Worm (Caenorhabditis elegans) whole organism, dauer: Measurements from ENCODE around the gene C29F3.7.
"Not testable (repeated sequence)": the region's sequence is repeated elsewhere in the genome, so short reads cannot be mapped to it uniquely, and the experiment has no call there.

ENCODE experiments used
- unc-62 ChIP-seq: sonication (generic microtip); optimal IDR thresholded peaks from 2 replicates; lab custom pipeline; 2017; ENCODE audit warnings: missing biosample characterization, missing genetic modification reagents, missing genetic modification characterization

C29F3.7 gene

DNA sequence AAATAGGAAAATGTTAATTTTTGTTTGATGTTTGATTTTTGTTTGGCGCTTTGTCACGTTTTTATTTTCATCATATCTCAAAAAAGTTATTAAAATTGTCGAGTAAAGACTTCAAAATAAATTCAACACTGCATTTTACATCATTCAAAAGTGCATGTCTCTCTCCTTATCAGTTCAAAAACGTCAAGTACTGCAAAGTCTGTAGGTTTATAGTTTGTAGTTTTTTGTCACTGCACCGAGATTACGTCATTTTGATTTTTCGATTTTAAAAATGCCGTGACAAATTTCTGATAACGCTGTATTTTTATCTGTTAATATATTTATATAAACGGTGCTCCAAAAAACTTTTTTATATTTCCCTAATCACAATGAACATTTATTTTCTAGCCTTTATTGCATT is at the start of gene C29F3.7:
TSS of gene C29F3.7 (plus strand) at position 254 of the 400 bp plus-strand sequence.
- no peak for TF ChIP-seq unc-62

DNA sequence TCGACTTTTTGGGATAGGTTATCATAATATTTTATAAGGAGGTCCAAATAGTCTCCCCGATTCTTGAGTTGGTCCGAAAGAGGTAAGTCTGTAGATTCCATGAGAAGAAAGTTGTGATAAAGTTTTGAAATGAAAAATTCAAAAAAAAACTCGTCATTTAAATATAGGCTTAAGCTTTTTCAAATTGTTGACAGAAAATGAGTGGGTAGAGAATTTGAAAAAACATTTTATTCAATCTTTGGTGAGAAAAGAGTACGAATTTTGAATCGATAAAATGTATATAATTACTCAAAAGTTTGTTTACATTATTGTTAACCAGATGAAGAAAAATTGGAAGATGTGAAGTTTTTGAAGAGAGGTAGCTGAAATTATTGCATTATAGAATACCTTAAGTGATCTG is 49.2 kb upstream of the C29F3.7 start, which contains the start of gene T26H8.5:
TSS of gene T26H8.5 (minus strand) at position 101 of the 400 bp plus-strand sequence.
- no peak for TF ChIP-seq unc-62

DNA sequence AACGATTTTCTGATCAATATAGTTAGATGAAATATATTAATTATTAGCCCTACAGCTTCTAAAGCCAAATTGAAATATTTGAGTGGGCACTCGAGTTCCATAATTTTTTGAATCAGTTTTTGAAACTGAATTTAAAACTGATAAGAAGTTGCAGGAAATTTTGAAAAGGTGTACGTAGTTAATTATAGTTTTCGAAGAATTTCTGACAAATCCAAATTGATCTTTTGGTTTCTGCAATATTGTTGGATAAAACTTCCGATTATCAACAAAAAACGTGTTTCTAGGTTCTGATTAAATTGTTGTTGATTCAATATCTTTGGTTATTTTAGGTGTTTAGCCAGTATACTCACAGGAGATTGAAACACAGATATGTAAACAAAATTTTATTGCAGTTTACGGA is 48.0 kb upstream of the C29F3.7 start, which contains the start of gene T26H8.4:
TSS of gene T26H8.4 (minus strand) at position 101 of the 400 bp plus-strand sequence.
- TF ChIP-seq unc-62, result no peak

DNA sequence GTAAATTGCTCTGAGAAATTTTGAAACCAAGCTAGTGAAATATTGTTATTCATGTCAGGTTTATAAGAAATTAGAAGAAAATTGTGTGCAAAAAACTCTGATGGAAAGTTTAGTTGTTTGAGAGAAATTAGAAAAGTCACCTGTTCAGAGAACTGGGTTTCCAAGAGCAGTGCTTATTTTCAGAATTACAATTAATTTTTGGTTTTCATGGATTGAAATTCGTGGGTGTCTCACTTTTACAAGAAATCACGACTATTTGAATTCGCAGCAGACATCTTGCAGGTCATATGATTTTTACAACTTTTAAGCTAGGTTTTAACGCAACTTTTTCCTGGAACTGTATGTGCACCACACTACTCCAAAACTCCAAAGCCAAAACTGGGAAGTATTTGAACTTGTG is 45.7 kb upstream of the C29F3.7 start, which contains the start of gene srz-10:
TSS of gene srz-10 (minus strand) at position 88 of the 400 bp plus-strand sequence.
- TF ChIP-seq unc-62, result no peak

DNA sequence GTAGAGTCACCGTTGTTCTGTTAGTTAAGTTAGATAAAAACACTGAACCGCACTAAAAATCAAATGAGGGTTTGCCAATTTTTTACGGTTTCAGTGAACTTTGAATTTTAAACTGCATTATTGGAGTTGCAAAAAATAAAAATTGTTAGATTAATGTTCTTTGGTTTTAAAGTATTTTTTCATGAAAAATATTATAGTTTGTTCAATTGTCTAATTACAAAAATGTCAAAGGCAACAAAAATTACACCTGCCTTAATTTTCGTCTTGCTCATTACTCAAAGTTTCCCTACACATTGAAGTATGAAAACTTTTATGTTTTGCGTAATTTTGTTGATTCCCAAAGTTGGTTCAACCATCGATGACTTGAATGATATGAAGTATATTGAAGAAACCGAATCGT is 43.9 kb upstream of the C29F3.7 start, which contains the start of gene irld-62:
TSS of gene irld-62 (plus strand) at position 301 of the 400 bp plus-strand sequence.
- no peak for TF ChIP-seq unc-62

DNA sequence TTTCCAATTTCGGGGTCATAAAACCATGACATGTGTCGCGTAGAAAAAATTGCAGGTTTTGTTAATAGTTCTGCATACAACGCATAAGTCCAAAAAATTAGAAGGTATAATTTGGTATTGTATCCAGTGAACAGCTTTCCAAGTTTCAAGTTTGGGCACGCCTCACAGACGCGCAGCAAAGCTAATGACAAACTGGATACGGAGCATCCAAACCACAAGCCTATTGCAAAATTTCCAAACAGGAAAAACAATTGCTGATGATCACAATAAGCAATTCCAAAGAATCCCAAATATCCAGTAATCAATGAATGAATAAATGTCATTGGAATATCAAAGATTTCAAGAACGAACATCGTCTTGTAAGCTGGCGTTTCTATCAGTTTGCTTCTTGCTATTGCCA is 41.2 kb upstream of the C29F3.7 start:
- no peak for TF ChIP-seq unc-62

DNA sequence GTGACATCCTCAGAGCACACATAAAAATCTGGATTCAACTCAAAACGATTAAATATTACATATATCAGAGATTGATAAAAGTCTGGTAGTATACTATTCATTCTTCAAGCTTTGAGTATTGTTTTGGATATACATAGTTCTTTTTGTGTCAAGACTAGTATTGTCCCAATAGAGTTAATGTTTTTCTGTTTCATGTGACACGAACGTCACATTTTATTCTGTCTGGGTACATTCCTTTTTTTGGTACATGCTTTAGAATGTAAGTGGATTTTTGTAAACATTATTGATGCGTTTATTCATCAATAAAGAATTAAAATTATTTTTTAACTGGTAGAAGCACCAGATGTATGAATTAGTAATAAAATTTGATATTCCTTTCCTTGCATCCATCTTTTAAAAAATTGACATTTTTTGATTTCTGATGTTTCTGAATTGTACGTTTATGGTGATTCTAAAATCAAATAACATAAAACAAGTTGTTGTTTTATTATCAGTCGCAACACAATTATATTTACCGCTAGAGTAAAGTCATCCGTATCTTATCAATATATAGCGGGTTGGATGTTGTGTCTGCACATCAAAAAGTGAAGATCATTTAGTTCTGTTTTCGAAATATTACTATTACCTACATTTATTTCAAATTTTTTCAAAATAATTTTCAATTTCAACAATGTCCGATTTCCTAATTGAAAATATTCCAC is 38.7 kb upstream of the C29F3.7 start, which contains the start of the genes srt-22 and nhr-246:
TSS of gene srt-22 (minus strand) at position 101 of the 701 bp plus-strand sequence.
TSS of gene nhr-246 (plus strand) at position 651 of the 701 bp plus-strand sequence.
- TF ChIP-seq unc-62, result no peak

DNA sequence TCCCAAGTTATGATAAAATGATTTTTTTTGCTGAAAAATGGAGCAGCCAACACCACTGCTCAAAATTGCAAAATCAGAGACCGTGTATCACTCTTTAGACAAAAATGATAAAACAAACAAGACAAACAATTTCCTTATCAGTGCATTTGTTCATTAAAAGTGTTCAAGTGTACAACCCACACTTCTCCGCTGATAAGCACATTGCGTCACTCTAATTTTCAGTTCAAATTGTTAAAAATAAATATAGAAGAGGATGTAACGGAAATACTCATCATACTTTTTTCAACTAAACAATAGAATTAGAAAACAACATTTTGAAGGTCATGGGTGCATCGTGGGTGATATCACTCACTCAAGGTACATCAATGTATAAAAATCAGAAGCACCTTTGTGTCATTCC is 36.1 kb upstream of the C29F3.7 start, which contains the start of gene nhr-291:
TSS of gene nhr-291 (plus strand) at position 324 of the 400 bp plus-strand sequence.
- no peak for TF ChIP-seq unc-62

DNA sequence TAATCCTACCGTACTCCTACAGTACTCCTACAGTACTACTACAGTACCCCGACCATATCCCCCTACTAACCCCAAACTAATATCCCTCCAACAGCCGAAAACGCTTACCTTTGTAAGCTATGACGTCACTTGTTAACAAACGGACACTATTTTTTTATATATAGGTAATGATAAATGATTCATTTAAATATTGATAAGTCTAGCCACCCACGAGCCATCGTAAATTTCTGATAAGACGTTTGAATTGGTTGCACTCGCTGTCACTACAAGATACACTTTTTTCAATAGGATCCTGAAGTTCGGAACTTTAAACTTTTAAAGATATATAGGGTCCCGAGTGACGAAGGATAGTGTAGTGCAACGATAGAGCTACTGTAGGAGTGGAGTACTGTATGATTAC is 32.0 kb upstream of the C29F3.7 start, which contains the start of gene nhr-247:
TSS of gene nhr-247 (plus strand) at position 330 of the 400 bp plus-strand sequence.
- not testable (repeated sequence) for TF ChIP-seq unc-62

DNA sequence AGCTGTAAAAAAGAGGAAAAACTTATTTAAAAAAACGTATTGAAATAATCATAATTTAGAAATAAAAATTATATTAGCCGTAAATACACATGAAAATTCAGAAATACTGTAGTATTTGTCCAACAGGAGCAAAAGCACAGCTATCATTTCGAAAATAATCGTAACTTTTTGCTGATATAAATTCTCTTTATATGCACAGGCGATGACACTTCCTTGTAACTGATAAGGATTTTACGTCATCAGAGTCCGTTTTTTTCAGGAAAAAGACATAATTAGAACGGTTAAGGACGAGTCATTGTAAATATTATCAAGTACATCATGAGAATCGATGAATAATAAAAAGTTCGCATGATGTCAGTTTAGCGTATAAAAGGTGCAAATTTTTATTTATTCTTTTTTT is 31.3 kb upstream of the C29F3.7 start:
- TF ChIP-seq unc-62, result no peak

DNA sequence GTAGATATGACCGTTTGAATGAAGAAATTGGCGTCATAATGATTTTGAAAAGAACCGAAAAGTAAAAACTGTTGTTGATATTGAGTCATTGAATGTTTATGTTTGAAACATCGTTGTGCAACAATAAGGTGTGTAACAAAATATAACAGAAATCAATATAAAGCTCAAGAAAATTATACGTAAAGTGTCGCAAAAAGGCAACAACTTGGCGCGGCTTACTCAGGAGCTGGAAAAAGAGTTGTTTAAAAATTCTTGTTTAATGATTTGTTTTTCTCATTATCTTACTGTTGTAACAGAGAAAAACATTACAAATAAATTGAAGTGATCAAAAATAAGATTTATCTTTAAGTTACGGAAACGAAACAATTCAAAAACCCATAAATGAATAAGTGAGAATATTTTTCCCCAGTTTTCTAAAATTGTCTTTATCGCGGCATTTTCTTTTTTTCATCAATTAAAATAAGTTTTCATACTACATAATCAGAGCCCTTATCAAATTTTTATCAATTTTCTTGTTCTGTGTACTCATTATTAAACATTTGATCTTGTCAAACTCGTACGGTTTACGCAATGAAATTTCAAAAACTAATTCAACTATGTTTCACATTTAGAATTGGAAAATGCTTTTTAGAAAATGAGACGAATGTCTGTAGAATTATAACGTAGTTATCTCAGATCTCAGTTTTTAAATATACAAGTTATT is 26.8 kb upstream of the C29F3.7 start, which contains the start of gene ZK1037.6:
TSS of gene ZK1037.6 (minus strand) at position 51 of the 703 bp plus-strand sequence.
- TF ChIP-seq unc-62, result no peak

DNA sequence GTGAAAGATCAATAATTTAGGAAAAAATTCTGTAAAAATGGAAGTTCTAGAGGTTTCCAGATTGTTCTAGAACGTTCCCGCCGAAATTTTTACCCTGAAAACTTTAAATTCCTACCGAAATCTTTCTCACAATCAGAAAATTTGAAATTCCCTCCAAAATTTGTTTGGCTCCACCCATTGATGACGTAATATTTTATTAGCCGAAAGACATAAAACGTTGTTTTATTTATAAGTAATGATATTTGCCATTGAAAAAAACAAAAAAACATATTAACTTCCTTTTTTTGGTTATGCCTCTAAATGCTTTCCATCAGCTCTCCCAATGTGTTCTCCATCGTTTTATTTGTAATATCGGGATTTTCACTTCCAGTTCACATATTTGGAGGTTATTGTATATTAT is 24.4 kb upstream of the C29F3.7 start, which contains the start of gene srh-295:
TSS of gene srh-295 (plus strand) at position 301 of the 400 bp plus-strand sequence.
- TF ChIP-seq unc-62, result no peak

DNA sequence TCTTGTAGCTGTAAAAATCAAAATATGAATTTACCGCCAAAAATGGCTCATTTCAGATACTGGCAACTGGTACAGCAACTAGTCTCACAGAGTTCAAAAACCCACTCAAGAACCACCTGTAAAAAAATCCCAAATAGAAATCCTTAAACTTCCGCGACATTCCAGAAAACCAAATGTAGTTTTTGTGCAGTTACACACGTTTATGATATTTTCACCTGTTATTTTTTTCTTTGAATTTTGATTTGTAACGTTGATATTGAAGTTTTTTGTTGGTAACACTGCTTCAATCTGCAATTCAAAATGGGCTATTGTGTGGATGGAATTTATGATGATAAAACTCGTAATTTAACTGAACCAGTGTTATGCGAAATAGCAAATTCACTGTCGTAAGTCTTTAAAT is 21.9 kb upstream of the C29F3.7 start, which contains the start of gene srw-113:
TSS of gene srw-113 (plus strand) at position 301 of the 400 bp plus-strand sequence.
- TF ChIP-seq unc-62, result no peak

DNA sequence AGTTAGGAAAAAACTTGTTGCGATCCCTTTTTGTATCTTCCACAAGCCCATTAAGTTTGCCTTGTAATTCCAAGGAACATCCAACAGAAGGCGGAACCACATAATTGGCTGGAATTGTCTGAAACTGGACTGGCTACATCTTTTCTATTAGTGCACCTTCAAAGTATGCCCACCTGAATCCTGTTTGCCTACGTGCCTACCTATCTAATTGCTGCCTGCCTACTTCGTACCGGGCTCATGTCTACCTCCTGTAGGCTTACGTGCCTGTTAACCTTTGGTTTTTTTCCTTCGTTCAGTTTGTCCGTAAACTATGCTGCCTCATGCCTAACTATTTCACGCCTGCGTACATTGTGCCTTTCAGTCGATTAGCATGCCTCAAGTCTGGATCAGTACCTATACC is 17.3 kb upstream of the C29F3.7 start, which contains the start of gene wrt-7:
TSS of gene wrt-7 (minus strand) at position 101 of the 400 bp plus-strand sequence.
- no peak for TF ChIP-seq unc-62

DNA sequence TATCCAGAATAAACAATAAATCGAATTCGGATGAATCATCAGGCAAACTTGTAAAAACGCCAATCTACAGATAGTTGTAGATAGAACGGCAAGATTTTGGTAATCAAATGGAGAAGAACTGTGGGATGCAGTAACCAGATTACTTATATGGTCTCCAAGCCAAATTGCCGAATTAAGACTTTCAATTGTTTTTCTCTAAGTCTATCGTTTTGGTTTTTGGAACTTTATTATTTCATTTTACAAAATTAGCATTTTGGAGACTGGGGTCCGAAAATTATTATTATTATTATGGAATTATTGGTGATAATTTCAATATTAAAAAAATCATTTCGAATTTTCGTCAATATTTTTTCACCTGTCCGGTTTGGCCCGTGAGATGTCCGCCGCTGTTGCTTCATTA is 15.3 kb upstream of the C29F3.7 start, which contains the start of gene clec-228:
TSS of gene clec-228 (minus strand) at position 101 of the 400 bp plus-strand sequence.
- no peak for TF ChIP-seq unc-62

DNA sequence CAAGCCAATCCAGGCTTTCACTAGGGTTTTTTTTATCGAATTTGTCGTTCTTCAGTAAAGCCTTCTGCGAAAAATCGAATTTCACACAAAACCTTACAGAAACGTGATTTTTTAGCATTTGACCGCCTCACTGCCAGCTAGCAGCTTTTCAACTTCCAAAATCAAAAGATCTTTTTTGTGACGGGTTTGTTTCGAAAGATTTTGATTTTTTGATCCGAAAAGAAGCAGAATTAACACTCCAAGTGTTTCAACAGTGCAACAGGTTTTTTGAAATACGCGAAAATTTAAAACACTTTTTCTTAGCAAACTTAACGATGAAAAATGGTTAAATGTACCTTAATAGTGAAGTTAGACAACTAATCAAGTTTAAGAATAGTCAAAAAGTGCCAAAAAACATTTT is 13.3 kb upstream of the C29F3.7 start, which contains the start of gene clec-229:
TSS of gene clec-229 (minus strand) at position 101 of the 400 bp plus-strand sequence.
- TF ChIP-seq unc-62, result no peak

DNA sequence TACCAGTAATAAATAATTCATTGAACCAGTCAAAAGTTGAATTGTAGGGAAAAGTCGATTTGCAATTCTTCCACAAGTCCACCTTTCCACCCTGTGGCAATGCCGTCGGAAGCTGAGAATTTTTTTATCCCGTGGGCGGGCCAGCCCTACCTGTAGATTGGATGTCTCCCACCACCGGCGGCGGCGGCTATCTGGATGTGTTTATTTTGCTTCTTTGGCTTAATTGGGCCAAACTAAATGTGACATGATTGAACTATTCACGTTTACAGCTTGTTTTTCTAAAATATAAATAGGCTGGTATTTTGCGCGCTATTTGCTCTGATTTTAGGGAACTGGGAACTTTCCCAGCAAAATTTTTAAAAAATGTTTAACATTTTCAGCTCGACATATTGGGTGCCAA is 10.2 kb upstream of the C29F3.7 start, which contains the start of gene wrt-8:
TSS of gene wrt-8 (minus strand) at position 101 of the 400 bp plus-strand sequence.
- TF ChIP-seq unc-62, result no peak
